Fruit fly (Drosophila melanogaster) whole organism, pupa: ENCODE measurements around the gene Glut4EF.

Source experiments
- CG10348 ChIP-seq: fragments of 200-800 bp; sonication (Bioruptor generic); IDR thresholded peaks from 2 replicates; pipeline ENCODE4 v1.3.6; 2022; ENCODE audit warnings: missing biosample characterization, missing genetic modification characterization
- CG12605 ChIP-seq: fragments of 200-800 bp; sonication (Bioruptor generic); IDR thresholded peaks from 2 replicates; pipeline ENCODE4 v1.3.6; 2022; ENCODE audit warnings: missing biosample characterization, missing genetic modification characterization
- CG13204 ChIP-seq: fragments of 200-800 bp; sonication (Bioruptor generic); optimal IDR thresholded peaks from 2 replicates; lab custom pipeline; 2018; ENCODE audit warnings: missing biosample characterization, mild to moderate bottlenecking, missing genetic modification characterization, moderate library complexity
- CG14655 ChIP-seq: fragments of 200-800 bp; sonication (Bioruptor generic); optimal IDR thresholded peaks from 3 replicates; lab custom pipeline; 2017; ENCODE audit warnings: mild to moderate bottlenecking, missing biosample characterization, missing genetic modification reagents, missing genetic modification characterization
- CG17806 ChIP-seq: fragments of 200-800 bp; sonication (Bioruptor generic); optimal IDR thresholded peaks from 2 replicates; lab custom pipeline; 2018; ENCODE audit warnings: missing biosample characterization, mild to moderate bottlenecking, missing genetic modification characterization, moderate library complexity
- CG32121 ChIP-seq: fragments of 200-800 bp; sonication (Bioruptor generic); IDR thresholded peaks from 2 replicates; pipeline ENCODE4 v1.3.6; 2022; ENCODE audit warnings: missing biosample characterization, missing genetic modification characterization
- CG34367 ChIP-seq: fragments of 200-800 bp; sonication (Bioruptor generic); optimal IDR thresholded peaks from 2 replicates; lab custom pipeline; 2018; ENCODE audit warnings: missing biosample characterization, mild to moderate bottlenecking, missing genetic modification characterization
- CG4496 ChIP-seq: fragments of 200-800 bp; sonication (Bioruptor generic); IDR thresholded peaks from 3 replicates; pipeline ENCODE4 v1.3.6; 2022; ENCODE audit warnings: missing biosample characterization, missing genetic modification characterization
- CG8301 ChIP-seq: fragments of 200-800 bp; sonication (Bioruptor generic); optimal IDR thresholded peaks from 2 replicates; lab custom pipeline; 2018; ENCODE audit warnings: missing biosample characterization, mild to moderate bottlenecking, missing genetic modification characterization
- CG9948 ChIP-seq: fragments of 200-800 bp; sonication (Bioruptor generic); optimal IDR thresholded peaks from 2 replicates; lab custom pipeline; 2018; ENCODE audit warnings: missing biosample characterization, mild to moderate bottlenecking, missing genetic modification characterization, moderate library complexity
- Pif1B ChIP-seq: fragments of 200-800 bp; sonication (Bioruptor generic); optimal IDR thresholded peaks from 3 replicates; lab custom pipeline; 2016; ENCODE audit warnings: missing biosample characterization, missing genetic modification characterization
- Snoo ChIP-seq: fragments of 200-800 bp; sonication (Bioruptor generic); optimal IDR thresholded peaks from 3 replicates; lab custom pipeline; 2017; ENCODE audit warnings: missing biosample characterization, mild to moderate bottlenecking, missing genetic modification characterization, inconsistent platforms
- fd96Ca ChIP-seq: fragments of 200-800 bp; sonication (Bioruptor generic); IDR thresholded peaks from 3 replicates; pipeline ENCODE4 v1.3.6; 2022; ENCODE audit warnings: missing biosample characterization, missing genetic modification characterization
- gl ChIP-seq: fragments of 200-800 bp; sonication (Bioruptor generic); optimal IDR thresholded peaks from 2 replicates; lab custom pipeline; 2018; ENCODE audit warnings: missing biosample characterization, mild to moderate bottlenecking, missing genetic modification characterization

- TF ChIP-seq CG4496 (GFP tag; lab: Robert Waterston, UW) (no peak), CG12605 (GFP tag; lab: Robert Waterston, UW) (no peak), CG13204 (no peak), CG14655 (GFP tag; lab: Kevin White, UChicago) (no peak), CG8301 (tag; lab: Kevin White, UChicago) (no peak), CG10348 (GFP tag; lab: Robert Waterston, UW) (no peak), CG9948 (tag; lab: Kevin White, UChicago) (no peak), gl (tag; lab: Kevin White, UChicago) (no peak), Snoo (tag; lab: Kevin White, UChicago) (no peak), Pif1B (GFP tag; lab: Kevin White, UChicago) (no peak), CG34367 (tag; lab: Kevin White, UChicago) (no peak), CG17806 (tag; lab: Kevin White, UChicago) (no peak), fd96Ca (GFP tag; lab: Robert Waterston, UW) (no peak), CG32121 (GFP tag; lab: Robert Waterston, UW) (no peak)
Observed at dm6 chr3R:9918009-9918408, 43.5 kb downstream of the Glut4EF start.
